Fruit fly (Drosophila melanogaster): ENCODE measurements around the gene yem.

yem gene

dm6 chr3R:29068430-29069207, 54.1 kb downstream of the yem start (continued):
- no peak for TF ChIP-seq lz (GFP tag; optimal IDR thresholded peaks at IDR 0.05)
- TF ChIP-seq CG6276 (GFP tag; optimal IDR thresholded peaks at IDR 0.05) = no peak
- TF ChIP-seq OdsH (GFP tag; optimal IDR thresholded peaks at IDR 0.05) = no peak
- no peak for TF ChIP-seq fd59A (GFP tag; optimal IDR thresholded peaks at IDR 0.05)
- TF ChIP-seq spab (GFP tag; optimal IDR thresholded peaks at IDR 0.05) = no peak
- TF ChIP-seq achi (GFP tag; optimal IDR thresholded peaks at IDR 0.05) = no peak
- TF ChIP-seq CG8319 (GFP tag; optimal IDR thresholded peaks at IDR 0.05) = no peak
- TF ChIP-seq Ets96B (tag; optimal IDR thresholded peaks at IDR 0.05) = no peak
- no peak for TF ChIP-seq Eip75B (GFP tag; optimal IDR thresholded peaks at IDR 0.05)
- TF ChIP-seq Eip93F (GFP tag; optimal IDR thresholded peaks at IDR 0.05) = no peak
- no peak for TF ChIP-seq Gug (GFP tag; IDR thresholded peaks at IDR 0.05)
- no peak for TF ChIP-seq CG1621 (tag; optimal IDR thresholded peaks at IDR 0.05)
- TF ChIP-seq CG7368 (GFP tag; optimal IDR thresholded peaks at IDR 0.05) = no peak
- no peak for TF ChIP-seq Ets21C (GFP tag; optimal IDR thresholded peaks at IDR 0.05)
- TF ChIP-seq topi (GFP tag; optimal IDR thresholded peaks at IDR 0.05) = peak; percentile 6
- no peak for TF ChIP-seq dac (GFP tag; optimal IDR thresholded peaks at IDR 0.05)
- no peak for TF ChIP-seq Lpt (GFP tag; optimal IDR thresholded peaks at IDR 0.05)
- TF ChIP-seq salr (GFP tag; optimal IDR thresholded peaks at IDR 0.05) = no peak
- TF ChIP-seq CG3919 (GFP tag; optimal IDR thresholded peaks at IDR 0.05) = no peak
- TF ChIP-seq CG11294 (GFP tag; IDR thresholded peaks at IDR 0.05) = no peak
- TF ChIP-seq Hr39 (GFP tag; optimal IDR thresholded peaks at IDR 0.05) = peak; percentile 7
- peak; percentile 8 for TF ChIP-seq acj6 (GFP tag; optimal IDR thresholded peaks at IDR 0.05)
- TF ChIP-seq CG3032 (tag; optimal IDR thresholded peaks at IDR 0.05) = no peak
- no peak for TF ChIP-seq CG11902 (GFP tag; optimal IDR thresholded peaks at IDR 0.05)
- no peak for TF ChIP-seq Sox14 (GFP tag; optimal IDR thresholded peaks at IDR 0.05)
- no peak for TF ChIP-seq CG6808 (GFP tag; optimal IDR thresholded peaks at IDR 0.05)
- TF ChIP-seq CG15336 (GFP tag; IDR thresholded peaks at IDR 0.05) = peak; percentile 34; the same call in 1 of the 2 replicates
- peak; percentile 12 for TF ChIP-seq vri (GFP tag; optimal IDR thresholded peaks at IDR 0.05)
- peak; percentile 49; the same call in 1 of the 3 replicates for TF ChIP-seq eg (GFP tag; IDR thresholded peaks at IDR 0.05)
- no peak for TF ChIP-seq Smox (GFP tag; optimal IDR thresholded peaks at IDR 0.05)
- no peak for TF ChIP-seq net (GFP tag; optimal IDR thresholded peaks at IDR 0.05)
